Worm (Caenorhabditis elegans) whole organism, L3 larva: ENCODE data around the gene T18D3.5.

Experiments used
- ZK546.5 ChIP-seq: sonication (generic microtip); optimal IDR thresholded peaks from 2 replicates; lab custom pipeline; 2017; ENCODE audit warnings: missing biosample characterization, missing genetic modification characterization
- ceh-9 ChIP-seq: sonication (generic microtip); optimal IDR thresholded peaks from 2 replicates; lab custom pipeline; 2018; ENCODE audit warnings: missing biosample characterization, missing genetic modification characterization
- fos-1 ChIP-seq: fragments of 150-350 bp; optimal IDR thresholded peaks from 2 replicates; lab custom pipeline; 2014; ENCODE audit warnings: missing biosample characterization, missing genetic modification characterization
- jun-1 ChIP-seq: fragments of 150-350 bp; optimal IDR thresholded peaks from 2 replicates; lab custom pipeline; 2014; ENCODE audit warnings: missing biosample characterization, missing genetic modification reagents, missing genetic modification characterization
- skn-1 ChIP-seq: fragments of 150-350 bp; optimal IDR thresholded peaks from 2 replicates; lab custom pipeline; 2014; ENCODE audit warnings: missing biosample characterization, missing genetic modification characterization
- unc-62 ChIP-seq: fragments of 150-350 bp; sonication (generic microtip); optimal IDR thresholded peaks from 4 replicates; lab custom pipeline; 2014; ENCODE audit warnings: missing biosample characterization, missing genetic modification reagents, missing genetic modification characterization

- TF ChIP-seq ZK546.5 (tag; lab: Kevin White, UChicago) (no peak), ceh-9 (tag; lab: Kevin White, UChicago) (no peak), jun-1 (no peak), unc-62 (no peak), skn-1 (no peak), fos-1 (no peak)
Measured at ce11 chrX:12461557-12461956, 2.0 kb upstream of the T18D3.5 start, which contains the start of gene odr-7.
